Worm (Caenorhabditis elegans): ENCODE measurements around the gene ntl-3.
A peak's percentile ranks its signal among the peaks of the same experiment; 100 is the strongest.

Gene ntl-3

ce11 chrIII:11883694-11884093, 37.4 kb upstream of the ntl-3 start, which contains the start of gene fbxb-22:
fbxb-22 (minus strand) TSS chrIII:11883754.
- peak; percentile 68; the same call in 1 of the 2 replicates for TF ChIP-seq egrh-3 (GFP tag; IDR thresholded peaks at IDR 0.05)

DNA sequence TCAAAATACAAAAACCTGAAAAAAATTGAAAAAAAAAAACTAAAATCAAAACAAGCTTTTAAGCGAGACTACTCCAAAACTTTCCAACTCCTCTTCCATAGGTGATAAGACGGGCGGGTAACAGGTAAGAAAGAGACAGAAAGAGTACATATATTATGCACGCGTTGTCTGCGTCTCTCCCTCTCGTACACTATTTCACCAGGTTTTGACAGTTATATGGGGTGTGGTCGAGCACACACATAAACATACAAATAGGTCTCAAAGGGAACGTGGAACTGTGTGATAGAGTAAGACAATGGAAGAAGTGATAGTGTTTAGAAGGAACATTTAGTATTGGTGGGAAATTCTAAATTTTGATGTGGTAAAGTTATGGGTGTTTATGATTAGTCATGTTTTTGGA, 35.3 kb upstream of the ntl-3 start:
- no peak for TF ChIP-seq ama-1 (optimal IDR thresholded peaks at IDR 0.05)
- TF ChIP-seq ama-1 (GFP tag; optimal IDR thresholded peaks at IDR 0.05), result no peak
- no peak for TF ChIP-seq T07F8.4 (tag; optimal IDR thresholded peaks at IDR 0.05)
- TF ChIP-seq efl-1 (GFP tag; optimal IDR thresholded peaks at IDR 0.05), result no peak
- no peak for TF ChIP-seq F57C9.4 (tag; optimal IDR thresholded peaks at IDR 0.05)
- TF ChIP-seq F57A8.1 (GFP tag; optimal IDR thresholded peaks at IDR 0.05), result no peak
- TF ChIP-seq ets-4 (GFP tag; optimal IDR thresholded peaks at IDR 0.05), result peak; percentile 45
- TF ChIP-seq egl-44 (GFP tag; IDR thresholded peaks at IDR 0.05), result no peak
- TF ChIP-seq nhr-80 (tag; optimal IDR thresholded peaks at IDR 0.05), result peak; percentile 86
- no peak for TF ChIP-seq xnd-1 (tag; optimal IDR thresholded peaks at IDR 0.05)
- no peak for TF ChIP-seq hmg-20 (GFP tag; IDR thresholded peaks at IDR 0.05)
- no peak for TF ChIP-seq egrh-3 (GFP tag; IDR thresholded peaks at IDR 0.05)
- TF ChIP-seq lin-54 (GFP tag; optimal IDR thresholded peaks at IDR 0.05), result no peak
- peak; percentile 49 for TF ChIP-seq unc-62 (GFP tag; optimal IDR thresholded peaks at IDR 0.05)
- TF ChIP-seq pbrm-1 (GFP tag; IDR thresholded peaks at IDR 0.05), result no peak
- no peak for TF ChIP-seq bed-2 (GFP tag; IDR thresholded peaks at IDR 0.05)
- no peak for TF ChIP-seq tbx-9 (tag; optimal IDR thresholded peaks at IDR 0.05; ENCODE audit: borderline replicate concordance)
- no peak for TF ChIP-seq Y56A3A.18 (GFP tag; IDR thresholded peaks at IDR 0.05)
- TF ChIP-seq repo-1 (tag; optimal IDR thresholded peaks at IDR 0.05), result no peak
- TF ChIP-seq ceh-40 (GFP tag; IDR thresholded peaks at IDR 0.05), result no peak
- TF ChIP-seq unc-130 (GFP tag; optimal IDR thresholded peaks at IDR 0.05), result no peak
- no peak for TF ChIP-seq ceh-27 (GFP tag; optimal IDR thresholded peaks at IDR 0.05)
- no peak for TF ChIP-seq zim-3 (tag; optimal IDR thresholded peaks at IDR 0.05)
- TF ChIP-seq attf-5 (GFP tag; optimal IDR thresholded peaks at IDR 0.05), result peak; percentile 14
- TF ChIP-seq lir-1 (GFP tag; conservative IDR thresholded peaks at IDR 0.05), result no peak
- TF ChIP-seq nhr-179 (tag; optimal IDR thresholded peaks at IDR 0.05), result no peak
- TF ChIP-seq ztf-6 (GFP tag; IDR thresholded peaks at IDR 0.05), result no peak
- no peak for TF ChIP-seq dpff-1 (tag; optimal IDR thresholded peaks at IDR 0.05)
- TF ChIP-seq nhr-90 (tag; optimal IDR thresholded peaks at IDR 0.05), result no peak
- TF ChIP-seq atf-7 (tag; optimal IDR thresholded peaks at IDR 0.05), result no peak
- TF ChIP-seq sdz-38 (tag; optimal IDR thresholded peaks at IDR 0.05), result no peak
- no peak for TF ChIP-seq hlh-12 (tag; optimal IDR thresholded peaks at IDR 0.05)
- TF ChIP-seq nhr-120 (GFP tag; IDR thresholded peaks at IDR 0.05), result no peak
- no peak for TF ChIP-seq aptf-2 (GFP tag; conservative IDR thresholded peaks at IDR 0.05)
- TF ChIP-seq K12H6.12 (tag; optimal IDR thresholded peaks at IDR 0.05), result no peak
- no peak for TF ChIP-seq F37B4.10 (GFP tag; IDR thresholded peaks at IDR 0.05)
- TF ChIP-seq hmg-1.2 (GFP tag; IDR thresholded peaks at IDR 0.05), result peak; percentile 93
- no peak for TF ChIP-seq lag-1 (GFP tag; IDR thresholded peaks at IDR 0.05)
- no peak for TF ChIP-seq B0019.2 (GFP tag; conservative IDR thresholded peaks at IDR 0.05)
- no peak for TF ChIP-seq ztf-3 (GFP tag; optimal IDR thresholded peaks at IDR 0.05)
- TF ChIP-seq mel-28 (tag; optimal IDR thresholded peaks at IDR 0.05; ENCODE audit: borderline replicate concordance), result no peak
- no peak for TF ChIP-seq rec-8 (tag; optimal IDR thresholded peaks at IDR 0.05)
- TF ChIP-seq ccch-3 (GFP tag; optimal IDR thresholded peaks at IDR 0.05), result no peak
- TF ChIP-seq tbp1 (GFP tag; optimal IDR thresholded peaks at IDR 0.05), result no peak

All from whole organism, young adult.